Worm (Caenorhabditis elegans): ENCODE results near the gene F54E4.3.

ce11 chrX:14662460-14662859 lies 26.2 kb upstream of the F54E4.3 start:
- TF ChIP-seq flt-1 (GFP tag; IDR thresholded peaks at IDR 0.05) (no peak), ztf-23 (GFP tag; IDR thresholded peaks at IDR 0.05) (no peak), cog-1 (tag; optimal IDR thresholded peaks at IDR 0.05) (no peak), tab-1 (GFP tag; IDR thresholded peaks at IDR 0.05) (no peak), T22C8.4 (GFP tag; IDR thresholded peaks at IDR 0.05) (no peak), klf-2 (GFP tag; conservative IDR thresholded peaks at IDR 0.05) (no peak), med-1 (GFP tag; optimal IDR thresholded peaks at IDR 0.05; ENCODE audit: insufficient read depth) (no peak), ztf-29 (GFP tag; IDR thresholded peaks at IDR 0.05) (no peak)
